Fruit fly (Drosophila melanogaster) whole organism, embryonic: ENCODE measurements around the gene CG9672.
A peak's percentile ranks its signal among the peaks of the same experiment; 100 is the strongest.

Source experiments
- Ada2b ChIP-seq: fragments of 200-800 bp; sonication (Bioruptor generic); IDR thresholded peaks from 2 replicates; pipeline ENCODE4 v1.3.6; 2022; ENCODE audit warnings: missing biosample characterization, missing genetic modification characterization
- Adf1 ChIP-seq: fragments of 200-800 bp; sonication (Bioruptor generic); IDR thresholded peaks from 2 replicates; pipeline ENCODE4 v1.3.6; 2022; ENCODE audit warnings: missing biosample characterization, missing genetic modification characterization
- Awh ChIP-seq: fragments of 200-800 bp; sonication (Bioruptor generic); IDR thresholded peaks from 2 replicates; pipeline ENCODE4, ENCODE4 v1.3.6; 2022; ENCODE audit warnings: missing biosample characterization, missing genetic modification characterization
- BtbVII ChIP-seq: fragments of 200-800 bp; sonication (Bioruptor generic); optimal IDR thresholded peaks from 3 replicates; lab custom pipeline; 2017; ENCODE audit warnings: missing biosample characterization, mild to moderate bottlenecking, missing genetic modification characterization
- CG10565 ChIP-seq: fragments of 200-800 bp; sonication (Bioruptor generic); optimal IDR thresholded peaks from 3 replicates; lab custom pipeline; 2016; ENCODE audit warnings: missing biosample characterization, mild to moderate bottlenecking, missing genetic modification characterization
- CG11560 ChIP-seq: fragments of 200-800 bp; sonication (Bioruptor generic); IDR thresholded peaks from 3 replicates; pipeline ENCODE4 v1.3.6; 2022; ENCODE audit warnings: missing biosample characterization, missing genetic modification characterization
- CG12744 ChIP-seq: fragments of 200-800 bp; sonication (Bioruptor generic); optimal IDR thresholded peaks from 2 replicates; lab custom pipeline; 2016; ENCODE audit warnings: missing biosample characterization, missing genetic modification characterization
- CG13624 ChIP-seq: fragments of 200-800 bp; sonication (Bioruptor generic); optimal IDR thresholded peaks from 2 replicates; lab custom pipeline; 2016; ENCODE audit warnings: missing biosample characterization, missing genetic modification characterization
- CG1647 ChIP-seq: fragments of 200-800 bp; sonication (Bioruptor generic); optimal IDR thresholded peaks from 3 replicates; lab custom pipeline; 2016; ENCODE audit warnings: missing biosample characterization, missing genetic modification characterization
- CG16779 ChIP-seq: fragments of 200-800 bp; sonication (Bioruptor generic); IDR thresholded peaks from 2 replicates; pipeline ENCODE4 v1.3.6; 2022; ENCODE audit warnings: missing biosample characterization, missing genetic modification characterization
- CG17385 ChIP-seq: fragments of 200-800 bp; sonication (Bioruptor generic); optimal IDR thresholded peaks from 3 replicates; lab custom pipeline; 2018; ENCODE audit warnings: missing biosample characterization, mild to moderate bottlenecking, missing genetic modification characterization
- CG1832 ChIP-seq: fragments of 200-800 bp; sonication (Bioruptor generic); optimal IDR thresholded peaks from 2 replicates; lab custom pipeline; 2017; ENCODE audit warnings: missing biosample characterization, mild to moderate bottlenecking, missing genetic modification characterization, inconsistent platforms
- CG3281 ChIP-seq: fragments of 200-800 bp; sonication (Bioruptor generic); optimal IDR thresholded peaks from 3 replicates; lab custom pipeline; 2017; ENCODE audit warnings: missing biosample characterization, mild to moderate bottlenecking, missing genetic modification characterization
- CG3995 ChIP-seq: fragments of 200-800 bp; sonication (Bioruptor generic); optimal IDR thresholded peaks from 3 replicates; lab custom pipeline; 2016; ENCODE audit warnings: missing biosample characterization, missing genetic modification characterization
- CG4360 ChIP-seq: fragments of 200-800 bp; sonication (Bioruptor generic); IDR thresholded peaks from 2 replicates; pipeline ENCODE4 v1.3.6; 2022; ENCODE audit warnings: missing biosample characterization, missing genetic modification characterization
- CG43689 ChIP-seq: fragments of 200-800 bp; sonication (Bioruptor generic); IDR thresholded peaks from 2 replicates; pipeline ENCODE4 v1.3.6; 2022; ENCODE audit warnings: missing biosample characterization, missing genetic modification characterization
- CG4617 ChIP-seq: fragments of 200-800 bp; sonication (Bioruptor generic); optimal IDR thresholded peaks from 3 replicates; lab custom pipeline; 2016; ENCODE audit warnings: missing biosample characterization, missing genetic modification characterization, borderline replicate concordance
- CG4854 ChIP-seq: fragments of 200-800 bp; sonication (Bioruptor generic); optimal IDR thresholded peaks from 2 replicates; lab custom pipeline; 2016; ENCODE audit warnings: missing biosample characterization, missing genetic modification characterization, inconsistent platforms
- CG5953 ChIP-seq: fragments of 200-800 bp; sonication (Bioruptor generic); IDR thresholded peaks from 2 replicates; pipeline ENCODE4 v1.3.6; 2022; ENCODE audit warnings: missing biosample characterization, missing genetic modification characterization
- CG6689 ChIP-seq: fragments of 200-800 bp; sonication (Bioruptor generic); IDR thresholded peaks from 2 replicates; pipeline ENCODE4 v1.3.6; 2022; ENCODE audit warnings: missing biosample characterization, missing genetic modification characterization
- CG7556 ChIP-seq: fragments of 200-800 bp; sonication (Bioruptor generic); optimal IDR thresholded peaks from 2 replicates; lab custom pipeline; 2017; ENCODE audit warnings: missing biosample characterization, mild to moderate bottlenecking, missing genetic modification characterization
- CG8290 ChIP-seq, 3 experiments: fragments of 200-800 bp; sonication (Bioruptor generic); optimal IDR thresholded peaks; 2 replicates each; lab custom pipeline; 2016 to 2019; ENCODE audit warnings: missing biosample characterization in 3 of 3, missing genetic modification characterization in 3 of 3, mild to moderate bottlenecking in 2 of 3, moderate library complexity in 1 of 3
- Elba2 ChIP-seq: fragments of 200-800 bp; sonication (Bioruptor generic); optimal IDR thresholded peaks from 3 replicates; lab custom pipeline; 2016; ENCODE audit warnings: missing biosample characterization, missing genetic modification characterization
- GATAe ChIP-seq: fragments of 200-800 bp; sonication (Bioruptor generic); conservative IDR thresholded peaks from 2 replicates; pipeline ENCODE4 v1.3.6; 2022; ENCODE audit warnings: missing biosample characterization, missing genetic modification characterization
- HLHmδ ChIP-seq: fragments of 200-800 bp; sonication (Bioruptor generic); optimal IDR thresholded peaks from 2 replicates; lab custom pipeline; 2018; ENCODE audit warnings: missing biosample characterization, mild to moderate bottlenecking, missing genetic modification characterization, moderate library complexity
- Jarid2 ChIP-seq: fragments of 200-800 bp; sonication (Bioruptor generic); optimal IDR thresholded peaks from 3 replicates; lab custom pipeline; 2017; ENCODE audit warnings: mild to moderate bottlenecking, missing biosample characterization, missing genetic modification reagents, missing genetic modification characterization
- MESR4 ChIP-seq: fragments of 200-800 bp; sonication (Bioruptor generic); optimal IDR thresholded peaks from 2 replicates; lab custom pipeline; 2018; ENCODE audit warnings: missing biosample characterization, mild to moderate bottlenecking, missing genetic modification characterization, moderate library complexity
- Myb ChIP-seq: fragments of 200-800 bp; sonication (Bioruptor generic); optimal IDR thresholded peaks from 2 replicates; lab custom pipeline; 2016; ENCODE audit warnings: missing biosample characterization, missing genetic modification characterization
- Spps ChIP-seq: fragments of 200-800 bp; sonication (Bioruptor generic); optimal IDR thresholded peaks from 2 replicates; lab custom pipeline; 2018; ENCODE audit warnings: missing biosample characterization, mild to moderate bottlenecking, missing genetic modification characterization
- Stat92E ChIP-seq, 3 experiments: fragments of >200 bp in 2 of 3; fragments of 200-800 bp in 1 of 3; sonication (Bioruptor generic) in 1 of 3; optimal IDR thresholded peaks; 2 replicates each; lab custom pipeline; 2017 to 2019; ENCODE audit warnings: missing biosample characterization in 3 of 3, missing genetic modification characterization in 3 of 3, mild to moderate bottlenecking in 1 of 3, moderate library complexity in 1 of 3
- YL-1 ChIP-seq: fragments of 200-800 bp; sonication (Bioruptor generic); optimal IDR thresholded peaks from 3 replicates; lab custom pipeline; 2017; ENCODE audit warnings: missing biosample characterization, mild to moderate bottlenecking, missing genetic modification characterization
- al ChIP-seq: fragments of 200-800 bp; sonication (Bioruptor generic); IDR thresholded peaks from 2 replicates; pipeline ENCODE4 v1.3.6; 2022; ENCODE audit warnings: missing biosample characterization, missing genetic modification characterization
- ato ChIP-seq: fragments of 200-800 bp; sonication (Bioruptor generic); IDR thresholded peaks from 2 replicates; pipeline ENCODE4 v1.3.6; 2022; ENCODE audit warnings: missing biosample characterization, missing genetic modification characterization; ENCODE audit not compliant: partially characterized antibody
- az2 ChIP-seq: fragments of 200-800 bp; sonication (Bioruptor generic); optimal IDR thresholded peaks from 3 replicates; lab custom pipeline; 2016; ENCODE audit warnings: missing biosample characterization, missing genetic modification characterization
- bsh ChIP-seq, 2 experiments: fragments of 200-800 bp; sonication (Bioruptor generic); optimal IDR thresholded peaks; 2 replicates each; lab custom pipeline; 2017 to 2018; ENCODE audit warnings: mild to moderate bottlenecking in 2 of 2, missing biosample characterization in 2 of 2, missing genetic modification characterization in 2 of 2, moderate library complexity in 1 of 2
- caup ChIP-seq: fragments of 200-800 bp; sonication (Bioruptor generic); optimal IDR thresholded peaks from 3 replicates; lab custom pipeline; 2017; ENCODE audit warnings: missing biosample characterization, mild to moderate bottlenecking, missing genetic modification characterization, moderate library complexity; ENCODE audit not compliant: severe bottlenecking
- ci ChIP-seq: fragments of 200-800 bp; sonication (Bioruptor generic); IDR thresholded peaks from 3 replicates; pipeline ENCODE4 v1.3.6; 2022; ENCODE audit warnings: missing biosample characterization, missing genetic modification characterization
- crc ChIP-seq: fragments of 200-800 bp; sonication (Bioruptor generic); optimal IDR thresholded peaks from 2 replicates; lab custom pipeline; 2016; ENCODE audit warnings: missing biosample characterization, missing genetic modification characterization
- croc ChIP-seq: fragments of 200-800 bp; sonication (Bioruptor generic); conservative IDR thresholded peaks from 3 replicates; pipeline ENCODE4 v1.3.6; 2022; ENCODE audit warnings: missing biosample characterization, missing genetic modification characterization
- crol ChIP-seq: fragments of 200-800 bp; sonication (Bioruptor generic); IDR thresholded peaks from 2 replicates; pipeline ENCODE4 v1.3.6; 2022; ENCODE audit warnings: missing biosample characterization, missing genetic modification characterization
- dysf ChIP-seq: fragments of 200-800 bp; sonication (Bioruptor generic); IDR thresholded peaks from 3 replicates; pipeline ENCODE4 v1.3.6; 2022; ENCODE audit warnings: missing biosample characterization, missing genetic modification characterization
- gfzf ChIP-seq: fragments of 200-800 bp; sonication (Bioruptor generic); optimal IDR thresholded peaks from 2 replicates; lab custom pipeline; 2016; ENCODE audit warnings: missing biosample characterization, mild to moderate bottlenecking, missing genetic modification characterization, moderate library complexity
- knrl ChIP-seq: fragments of 200-800 bp; sonication (Bioruptor generic); IDR thresholded peaks from 3 replicates; pipeline ENCODE4 v1.3.6; 2022; ENCODE audit warnings: missing biosample characterization, missing genetic modification characterization; ENCODE audit not compliant: partially characterized antibody
- lmd ChIP-seq: fragments of 200-800 bp; sonication (Bioruptor generic); IDR thresholded peaks from 2 replicates; pipeline ENCODE4 v1.3.6; 2022; ENCODE audit warnings: missing biosample characterization, missing genetic modification characterization
- nerfin-1 ChIP-seq: fragments of 200-800 bp; sonication (Bioruptor generic); optimal IDR thresholded peaks from 3 replicates; lab custom pipeline; 2019; ENCODE audit warnings: missing biosample characterization, mild to moderate bottlenecking, missing genetic modification characterization, moderate library complexity
- rib ChIP-seq: fragments of 200-800 bp; sonication (Bioruptor generic); IDR thresholded peaks from 2 replicates; pipeline ENCODE4 v1.3.6; 2022; ENCODE audit warnings: missing biosample characterization, missing genetic modification characterization
- sr ChIP-seq: fragments of 200-800 bp; sonication (Bioruptor generic); IDR thresholded peaks from 3 replicates; pipeline ENCODE4 v1.3.6; 2022; ENCODE audit warnings: missing biosample characterization, missing genetic modification characterization
- tin ChIP-seq: fragments of 200-800 bp; sonication (Bioruptor generic); optimal IDR thresholded peaks from 3 replicates; lab custom pipeline; 2016; ENCODE audit warnings: missing biosample characterization, missing genetic modification characterization
- wor ChIP-seq: fragments of 200-800 bp; sonication (Bioruptor generic); IDR thresholded peaks from 2 replicates; pipeline ENCODE4 v1.3.6; 2022; ENCODE audit warnings: missing biosample characterization, missing genetic modification characterization
- zen ChIP-seq: fragments of 200-800 bp; sonication (Bioruptor generic); optimal IDR thresholded peaks from 3 replicates; lab custom pipeline; 2018; ENCODE audit warnings: missing biosample characterization, mild to moderate bottlenecking, missing genetic modification characterization, moderate library complexity

Gene CG9672

DNA sequence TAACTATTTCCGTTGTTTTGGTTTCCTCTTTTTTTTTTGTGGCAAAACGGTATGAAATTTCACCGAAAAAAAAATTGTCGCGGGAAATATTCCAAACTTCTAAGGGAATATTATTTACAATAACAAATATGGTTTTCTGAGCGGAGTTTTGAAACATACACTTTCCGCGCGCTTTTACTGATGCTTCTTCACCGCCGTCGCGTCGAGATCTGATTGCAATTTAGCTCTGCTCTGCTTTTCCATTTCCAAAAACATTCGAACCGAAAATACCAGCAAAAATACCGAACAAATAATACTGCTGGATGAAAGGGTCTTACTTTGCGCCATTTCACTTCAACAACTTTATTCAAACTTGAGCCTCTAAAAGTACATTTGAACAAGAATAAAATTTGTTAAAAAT is 11.7 kb downstream of the CG9672 start, which contains the start of gene Septin4 (continued):
- TF ChIP-seq Adf1 (GFP tag; lab: Robert Waterston, UW) (peak; percentile 20; the same call in 1 of the 2 replicates), ci (peak; percentile 28; the same call in 1 of the 3 replicates), nerfin-1 (no peak), ato (no peak), Jarid2 (peak; percentile 74), crc (GFP tag; lab: Kevin White, UChicago) (no peak), Spps (tag; lab: Kevin White, UChicago) (no peak), croc (GFP tag; lab: Robert Waterston, UW) (no peak), CG4854 (no peak), gfzf (peak; percentile 50), CG12744 (GFP tag; lab: Kevin White, UChicago) (no peak), Stat92E (GFP tag; optimal IDR thresholded peaks at IDR 0.05; lab: Kevin White, UChicago) (no peak), CG11560 (no peak), CG8290 (GFP tag; optimal IDR thresholded peaks at IDR 0.05; lab: Kevin White, UChicago) (no peak), CG8290 (tag; optimal IDR thresholded peaks at IDR 0.05; lab: Kevin White, UChicago) (peak in 1 of 2 experiments; percentile 20), CG10565 (no peak), YL-1 (GFP tag; lab: Kevin White, UChicago) (no peak), CG17385 (GFP tag; lab: Kevin White, UChicago) (peak; percentile 32)

DNA sequence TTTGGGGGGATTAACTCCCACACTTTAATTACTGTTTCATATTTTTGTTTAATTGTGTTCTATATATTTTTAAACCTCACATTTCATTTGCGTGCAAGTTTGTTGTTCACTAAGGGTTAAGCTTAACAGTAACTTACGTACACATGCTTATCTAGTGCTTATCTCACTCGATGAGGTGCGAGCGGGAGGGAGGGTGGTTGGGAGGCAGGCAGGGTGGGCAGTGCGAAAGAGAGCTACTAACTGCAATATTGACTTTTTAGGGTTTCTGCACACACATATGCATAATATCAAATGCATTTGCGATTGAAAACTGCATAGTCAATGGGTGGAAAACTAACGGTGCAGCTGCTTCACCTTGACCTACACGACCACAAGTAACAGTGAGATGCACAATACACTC is 12.2 kb downstream of the CG9672 start:
- TF ChIP-seq rib (GFP tag; lab: Robert Waterston, UW) (no peak), CG4360 (no peak), Awh (GFP tag; lab: Robert Waterston, UW) (no peak), zen (tag; lab: Kevin White, UChicago) (no peak), CG1832 (GFP tag; lab: Kevin White, UChicago) (peak; percentile 13), MESR4 (GFP tag; lab: Kevin White, UChicago) (no peak), CG7556 (GFP tag; lab: Kevin White, UChicago) (no peak), CG4617 (no peak), crol (GFP tag; lab: Robert Waterston, UW) (peak; percentile 51), CG13624 (GFP tag; lab: Kevin White, UChicago) (no peak), Ada2b (GFP tag; lab: Robert Waterston, UW) (0 out of 2 replicates have a peak, but pooled peaks have one; percentile 4), dysf (GFP tag; lab: Robert Waterston, UW) (no peak), GATAe (peak; percentile 68), az2 (GFP tag; lab: Kevin White, UChicago) (no peak), CG3995 (GFP tag; lab: Kevin White, UChicago) (no peak)

DNA sequence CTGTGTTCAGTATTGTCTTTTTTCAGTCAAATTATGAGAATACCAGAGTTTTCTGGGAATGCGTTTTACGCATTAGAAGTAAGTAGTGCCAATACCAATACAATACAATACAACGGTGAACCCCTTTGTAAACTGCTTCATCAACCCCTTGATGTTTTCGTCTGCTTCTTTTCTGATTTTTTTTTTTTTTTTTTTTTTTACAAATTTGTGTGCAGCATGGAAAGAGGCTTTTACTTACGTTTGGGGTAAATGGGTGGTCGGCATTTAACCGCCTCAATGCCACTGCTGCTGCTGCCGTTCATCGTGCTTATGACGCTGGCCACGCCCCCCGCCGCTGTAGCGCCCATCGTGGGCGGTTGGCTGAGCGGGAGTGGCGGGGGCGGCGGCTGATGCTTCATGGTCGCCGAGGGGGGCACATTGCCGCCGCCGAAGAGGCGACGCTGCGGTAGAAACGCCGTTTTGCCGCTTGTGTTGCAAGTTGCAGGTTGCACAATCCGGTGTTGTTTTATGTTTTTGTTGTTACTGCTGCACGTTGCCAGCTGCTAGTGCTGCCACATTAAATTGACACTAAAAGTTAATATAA is 12.8 kb downstream of the CG9672 start:
- TF ChIP-seq CG5953 (no peak), lmd (no peak), BtbVII (no peak), Myb (no peak), CG4854 (no peak), HLHmδ (GFP tag; lab: Kevin White, UChicago) (no peak), CG1647 (GFP tag; lab: Kevin White, UChicago) (no peak), bsh (GFP tag; optimal IDR thresholded peaks at IDR 0.05; lab: Kevin White, UChicago) (no peak), al (GFP tag; lab: Robert Waterston, UW) (no peak), CG3281 (GFP tag; lab: Kevin White, UChicago) (no peak), CG16779 (GFP tag; lab: Robert Waterston, UW) (0 out of 2 replicates have a peak, but pooled peaks have one; percentile 4), tin (GFP tag; lab: Kevin White, UChicago) (no peak), caup (GFP tag; lab: Kevin White, UChicago) (no peak), sr (GFP tag; lab: Robert Waterston, UW) (peak; percentile 72), knrl (GFP tag; lab: Robert Waterston, UW) (no peak), Elba2 (no peak), CG6689 (no peak), wor (GFP tag; lab: Robert Waterston, UW) (no peak), CG43689 (no peak)
